Worm (Caenorhabditis elegans) whole organism, L2 larva: Measurements from ENCODE around the gene F42A10.5.

Experiments used
- C34F6.9 ChIP-seq: fragments of 150-350 bp; optimal IDR thresholded peaks from 2 replicates; lab custom pipeline; 2014; ENCODE audit warnings: missing biosample characterization, missing genetic modification characterization
- F13H6.1 ChIP-seq: sonication (generic microtip); optimal IDR thresholded peaks from 2 replicates; lab custom pipeline; 2016; ENCODE audit warnings: missing genetic modification characterization, missing compliant biosample characterization
- R02D3.7 ChIP-seq: fragments of 150-350 bp; optimal IDR thresholded peaks from 2 replicates; lab custom pipeline; 2014; ENCODE audit warnings: missing biosample characterization, missing genetic modification characterization
- ama-1 ChIP-seq: fragments of 150-350 bp; optimal IDR thresholded peaks from 2 replicates; lab custom pipeline; 2018; ENCODE audit warnings: inconsistent platforms
- ceh-16 ChIP-seq: fragments of 150-350 bp; optimal IDR thresholded peaks from 2 replicates; lab custom pipeline; 2014; ENCODE audit warnings: missing biosample characterization, missing genetic modification characterization
- ceh-82 ChIP-seq: fragments of 150-350 bp; optimal IDR thresholded peaks from 2 replicates; lab custom pipeline; 2014; ENCODE audit warnings: missing biosample characterization, missing genetic modification characterization
- crh-2 ChIP-seq: sonication (generic microtip); optimal IDR thresholded peaks from 2 replicates; lab custom pipeline; 2017; ENCODE audit warnings: missing biosample characterization, missing genetic modification characterization
- dmd-4 ChIP-seq: sonication (generic microtip); optimal IDR thresholded peaks from 2 replicates; lab custom pipeline; 2017; ENCODE audit warnings: missing biosample characterization, missing genetic modification characterization
- egl-27 ChIP-seq: sonication (generic microtip); optimal IDR thresholded peaks from 3 replicates; lab custom pipeline; 2017; ENCODE audit warnings: missing biosample characterization, missing genetic modification reagents, missing genetic modification characterization
- elt-3 ChIP-seq: sonication (generic microtip); optimal IDR thresholded peaks from 2 replicates; lab custom pipeline; 2017; ENCODE audit warnings: missing biosample characterization, missing genetic modification characterization
- fos-1 ChIP-seq: fragments of 150-350 bp; optimal IDR thresholded peaks from 2 replicates; lab custom pipeline; 2014; ENCODE audit warnings: missing biosample characterization, missing genetic modification characterization
- gmeb-1 ChIP-seq: fragments of 150-350 bp; optimal IDR thresholded peaks from 2 replicates; lab custom pipeline; 2014; ENCODE audit warnings: missing biosample characterization, missing genetic modification characterization
- lin-11 ChIP-seq: fragments of 150-350 bp; sonication (generic microtip); optimal IDR thresholded peaks from 2 replicates; lab custom pipeline; 2014; ENCODE audit warnings: missing biosample characterization, missing genetic modification characterization, inconsistent platforms, mixed read lengths
- lin-13 ChIP-seq: fragments of 150-350 bp; optimal IDR thresholded peaks from 2 replicates; lab custom pipeline; 2014; ENCODE audit warnings: missing biosample characterization, missing genetic modification reagents, missing genetic modification characterization
- lin-39 ChIP-seq: fragments of 150-350 bp; optimal IDR thresholded peaks from 2 replicates; lab custom pipeline; 2014; ENCODE audit warnings: missing biosample characterization, missing genetic modification reagents, missing genetic modification characterization
- lsy-2 ChIP-seq, 2 experiments: fragments of 150-350 bp in 1 of 2; sonication (generic microtip) in 1 of 2; optimal IDR thresholded peaks; 2 replicates each; lab custom pipeline; 2014 to 2017; ENCODE audit warnings: missing biosample characterization in 2 of 2, missing genetic modification characterization in 2 of 2
- mab-5 ChIP-seq: fragments of 150-350 bp; optimal IDR thresholded peaks from 2 replicates; lab custom pipeline; 2014; ENCODE audit warnings: missing biosample characterization, missing genetic modification characterization
- mdl-1 ChIP-seq, 2 experiments: fragments of 150-350 bp in 1 of 2; sonication (generic microtip) in 1 of 2; optimal IDR thresholded peaks; 2 replicates each; lab custom pipeline; 2017; ENCODE audit warnings: missing biosample characterization in 2 of 2, missing genetic modification characterization in 2 of 2
- nhr-11 ChIP-seq: fragments of 150-350 bp; optimal IDR thresholded peaks from 2 replicates; lab custom pipeline; 2014; ENCODE audit warnings: missing biosample characterization, missing genetic modification characterization
- nhr-12 ChIP-seq: fragments of 150-350 bp; optimal IDR thresholded peaks from 2 replicates; lab custom pipeline; 2014; ENCODE audit warnings: missing biosample characterization, missing genetic modification characterization
- nhr-129 ChIP-seq: fragments of 150-350 bp; optimal IDR thresholded peaks from 2 replicates; lab custom pipeline; 2014; ENCODE audit warnings: missing biosample characterization, missing genetic modification characterization
- nhr-21 ChIP-seq: fragments of 150-350 bp; optimal IDR thresholded peaks from 2 replicates; lab custom pipeline; 2014; ENCODE audit warnings: missing biosample characterization, missing genetic modification characterization
- nhr-237 ChIP-seq: fragments of 150-350 bp; optimal IDR thresholded peaks from 2 replicates; lab custom pipeline; 2014; ENCODE audit warnings: missing biosample characterization, missing genetic modification characterization
- nhr-25 ChIP-seq: fragments of 150-350 bp; sonication (generic microtip); optimal IDR thresholded peaks from 3 replicates; lab custom pipeline; 2014; ENCODE audit warnings: missing biosample characterization, missing genetic modification characterization
- nhr-6 ChIP-seq: fragments of 150-350 bp; optimal IDR thresholded peaks from 2 replicates; lab custom pipeline; 2014; ENCODE audit warnings: missing biosample characterization, missing genetic modification characterization
- nhr-77 ChIP-seq: fragments of 150-350 bp; optimal IDR thresholded peaks from 2 replicates; lab custom pipeline; 2014; ENCODE audit warnings: missing biosample characterization, missing genetic modification characterization
- sem-4 ChIP-seq: fragments of 150-350 bp; optimal IDR thresholded peaks from 2 replicates; lab custom pipeline; 2014; ENCODE audit warnings: missing biosample characterization, missing genetic modification reagents, missing genetic modification characterization
- skn-1 ChIP-seq: sonication (generic microtip); optimal IDR thresholded peaks from 2 replicates; lab custom pipeline; 2017; ENCODE audit warnings: missing biosample characterization, missing genetic modification characterization
- sma-3 ChIP-seq: sonication (generic microtip); optimal IDR thresholded peaks from 2 replicates; lab custom pipeline; 2016; ENCODE audit warnings: missing genetic modification reagents, missing genetic modification characterization, missing compliant biosample characterization
- sma-9 ChIP-seq, 2 experiments: fragments of 150-350 bp in 1 of 2; sonication (generic microtip) in 1 of 2; optimal IDR thresholded peaks; 2 replicates each; lab custom pipeline; 2014 to 2016; ENCODE audit warnings: missing genetic modification characterization in 2 of 2, mild to moderate bottlenecking in 1 of 2, missing biosample characterization in 1 of 2, missing compliant biosample characterization in 1 of 2, missing genetic modification reagents in 1 of 2, moderate library complexity in 1 of 2
- snpc-4 ChIP-seq: fragments of 150-350 bp; optimal IDR thresholded peaks from 2 replicates; lab custom pipeline; 2014; ENCODE audit warnings: missing biosample characterization, missing genetic modification characterization
- unc-39 ChIP-seq: fragments of 150-350 bp; optimal IDR thresholded peaks from 2 replicates; lab custom pipeline; 2014; ENCODE audit warnings: missing biosample characterization, missing genetic modification characterization
- unc-55 ChIP-seq: fragments of 150-350 bp; sonication (generic microtip); optimal IDR thresholded peaks from 3 replicates; lab custom pipeline; 2014; ENCODE audit warnings: missing biosample characterization, missing genetic modification reagents, missing genetic modification characterization
- unc-62 ChIP-seq: fragments of 150-350 bp; optimal IDR thresholded peaks from 2 replicates; lab custom pipeline; 2014; ENCODE audit warnings: missing biosample characterization, missing genetic modification reagents, missing genetic modification characterization
- ztf-1 ChIP-seq: fragments of 200-800 bp; sonication (Bioruptor generic); conservative IDR thresholded peaks from 2 replicates; pipeline ENCODE4 v1.3.6; 2022; ENCODE audit warnings: missing genetic modification characterization, missing compliant biosample characterization

The F42A10.5 gene

ce11 chrIII:6206161-6206853 is 33.0 kb upstream of the F42A10.5 start, which contains the start of the genes sna-3 and rps-3 (continued):
- TF ChIP-seq nhr-12: no peak

ce11 chrIII:6202440-6202839 is 29.2 kb upstream of the F42A10.5 start:
- TF ChIP-seq C34F6.9 (tag; lab: Kevin White, UChicago) (no peak), F13H6.1 (tag; lab: Kevin White, UChicago) (no peak), skn-1 (tag; lab: Kevin White, UChicago) (no peak)

ce11 chrIII:6201325-6201724 is 28.0 kb upstream of the F42A10.5 start:
- TF ChIP-seq snpc-4 (tag; lab: Kevin White, UChicago) (no peak), ztf-1 (no peak), F13H6.1 (tag; lab: Kevin White, UChicago) (no peak), nhr-25 (tag; lab: Kevin White, UChicago) (no peak), unc-55 (GFP tag; lab: Kevin White, UChicago) (no peak), mdl-1 (tag; optimal IDR thresholded peaks at IDR 0.05; lab: Kevin White, UChicago) (no peak), C34F6.9 (tag; lab: Kevin White, UChicago) (no peak), ceh-82 (tag; lab: Kevin White, UChicago) (no peak), sem-4 (tag; lab: Kevin White, UChicago) (no peak), ceh-16 (no peak), lin-39 (tag; lab: Kevin White, UChicago) (no peak), elt-3 (no peak), nhr-237 (tag; lab: Kevin White, UChicago) (no peak)

- TF ChIP-seq egl-27 (tag; lab: Kevin White, UChicago): peak; percentile 19
- TF ChIP-seq snpc-4 (tag; lab: Kevin White, UChicago): no peak
- peak; percentile 45 for TF ChIP-seq lin-13 (GFP tag; lab: Kevin White, UChicago)
- TF ChIP-seq unc-62 (GFP tag; lab: Kevin White, UChicago): no peak
- peak; percentile 44 for TF ChIP-seq sma-3 (GFP tag; lab: Kevin White, UChicago)
- peak; percentile 27 for TF ChIP-seq ama-1 (lab: Kevin White, UChicago)
- peak; percentile 49 for TF ChIP-seq F13H6.1 (tag; lab: Kevin White, UChicago)
- peak; percentile 71 for TF ChIP-seq sma-9 (GFP tag; optimal IDR thresholded peaks at IDR 0.05; lab: Kevin White, UChicago)
- TF ChIP-seq sma-9 (tag; optimal IDR thresholded peaks at IDR 0.05; lab: Kevin White, UChicago): no peak
- no peak for TF ChIP-seq mdl-1 (tag; optimal IDR thresholded peaks at IDR 0.05; lab: Kevin White, UChicago)
- TF ChIP-seq skn-1 (tag; lab: Kevin White, UChicago): peak; percentile 95
- peak; percentile 39 for TF ChIP-seq fos-1 (tag; lab: Kevin White, UChicago)
- no peak for TF ChIP-seq nhr-6 (tag; lab: Kevin White, UChicago)
- no peak for TF ChIP-seq ztf-1
- TF ChIP-seq unc-39 (tag; lab: Kevin White, UChicago): no peak
- peak; percentile 76 to 88 for TF ChIP-seq lsy-2 (tag; optimal IDR thresholded peaks at IDR 0.05; lab: Kevin White, UChicago)
- TF ChIP-seq ceh-82 (tag; lab: Kevin White, UChicago): no peak
- TF ChIP-seq gmeb-1 (tag; lab: Kevin White, UChicago): peak; percentile 73
- TF ChIP-seq nhr-12: no peak
- peak; percentile 49 for TF ChIP-seq nhr-129 (tag; lab: Kevin White, UChicago)
- peak; percentile 87 for TF ChIP-seq C34F6.9 (tag; lab: Kevin White, UChicago)
- TF ChIP-seq dmd-4 (tag; lab: Kevin White, UChicago): no peak
- peak; percentile 3 for TF ChIP-seq mab-5 (tag; lab: Kevin White, UChicago)
- TF ChIP-seq crh-2 (tag; lab: Kevin White, UChicago): peak; percentile 46
- TF ChIP-seq nhr-21: peak; percentile 20
- TF ChIP-seq R02D3.7 (tag; lab: Kevin White, UChicago): no peak
- TF ChIP-seq nhr-11: no peak
- TF ChIP-seq lin-11 (tag; lab: Kevin White, UChicago): peak; percentile 50
- TF ChIP-seq nhr-25 (tag; lab: Kevin White, UChicago): peak; percentile 61
- TF ChIP-seq nhr-77: no peak
Measured at ce11 chrIII:6198378-6199234, 25.3 kb upstream of the F42A10.5 start, which contains the start of the genes C23G10.7 and rpn-2. Gene C23G10.7, minus strand, starts transcription at chrIII:6198414. Gene rpn-2, plus strand, starts transcription at chrIII:6199184.
